ENCODE assay signal across 5 fruit fly cellular contexts in the genomic region with DNA sequence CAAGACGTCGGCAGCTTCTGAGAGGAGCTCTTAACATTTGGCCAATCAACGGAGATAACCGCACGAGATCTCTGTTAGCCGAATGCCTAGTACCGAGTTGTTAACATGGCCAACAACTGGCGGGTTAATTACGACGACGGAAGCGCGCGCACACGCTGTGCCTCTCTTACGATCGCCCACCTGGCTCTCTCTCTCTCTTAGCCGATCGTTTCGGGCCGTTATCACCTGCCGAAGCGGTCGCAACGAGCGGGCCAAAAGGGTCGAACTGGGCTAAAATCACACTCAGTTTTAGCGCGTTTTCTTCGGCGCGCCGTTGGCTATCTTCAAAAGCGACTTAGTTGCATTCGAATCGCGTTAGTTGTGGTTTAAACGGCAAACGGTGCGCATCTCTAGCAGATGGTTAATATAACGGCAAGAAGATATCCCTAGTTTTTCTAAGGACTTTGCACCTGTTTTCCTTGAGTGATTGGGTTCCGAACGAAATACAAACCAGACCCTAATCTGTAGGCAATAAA.
TF ChIP-seq lines count a peak whose summit lies in the region.

A gene (plus strand): TSS at position 345 of the 515 bp plus-strand sequence.

- TF ChIP-seq CTCF in whole organism, embryonic (GFP tag; optimal IDR thresholded peaks at IDR 0.05; lab: Kevin White, UChicago): no peak

TF ChIP-seq in whole organism, adult, 20 proteins besides CTCF, POLR2A, EP300 and RAD21:
- TF ChIP-seq kay (GFP tag; lab: Kevin White, UChicago; ENCODE audit: borderline replicate concordance) (peak; percentile 74), ovo (GFP tag; optimal IDR thresholded peaks at IDR 0.05; lab: Kevin White, UChicago) (no peak)

TF ChIP-seq in whole organism, embryonic, 481 proteins besides CTCF, POLR2A, EP300 and RAD21 (continues in another document):
- TF ChIP-seq Bdp1 (GFP tag; optimal IDR thresholded peaks at IDR 0.05; lab: Kevin White, UChicago) (no peak), CG6689 (GFP tag; IDR thresholded peaks at IDR 0.05; lab: Robert Waterston, UW) (no peak), mam (GFP tag; optimal IDR thresholded peaks at IDR 0.05; lab: Kevin White, UChicago) (no peak), Bgb (GFP tag; IDR thresholded peaks at IDR 0.05; lab: Robert Waterston, UW; ENCODE audit: partially characterized antibody) (0 out of 2 replicates have a peak, but pooled peaks have one; percentile 24), Doc2 (GFP tag; IDR thresholded peaks at IDR 0.05; lab: Robert Waterston, UW) (no peak), CG31441 (GFP tag; IDR thresholded peaks at IDR 0.05; lab: Robert Waterston, UW) (no peak), CHES-1-like (GFP tag; optimal IDR thresholded peaks at IDR 0.05; lab: Kevin White, UChicago) (no peak), otp (GFP tag; IDR thresholded peaks at IDR 0.05; lab: Robert Waterston, UW) (0 out of 3 replicates have a peak, but pooled peaks have one; percentile 6), Trl (optimal IDR thresholded peaks at IDR 0.05; lab: Kevin White, UChicago) (peak; percentile 51 to 54), Trl (GFP tag; optimal IDR thresholded peaks at IDR 0.05; lab: Kevin White, UChicago) (no peak), Deaf1 (tag; optimal IDR thresholded peaks at IDR 0.05; lab: Kevin White, UChicago) (peak; percentile 90), eve (GFP tag; optimal IDR thresholded peaks at IDR 0.05; lab: Kevin White, UChicago) (no peak), sob (GFP tag; IDR thresholded peaks at IDR 0.05; lab: Robert Waterston, UW) (0 out of 2 replicates have a peak, but pooled peaks have one; percentile 9), mirr (GFP tag; optimal IDR thresholded peaks at IDR 0.05; lab: Kevin White, UChicago) (peak; percentile 65), slbo (GFP tag; IDR thresholded peaks at IDR 0.05; lab: Robert Waterston, UW) (no peak), CG3163 (GFP tag; optimal IDR thresholded peaks at IDR 0.05; lab: Kevin White, UChicago) (peak; percentile 79), CG17186 (GFP tag; optimal IDR thresholded peaks at IDR 0.05; lab: Kevin White, UChicago) (no peak), ro (GFP tag; IDR thresholded peaks at IDR 0.05; lab: Robert Waterston, UW) (no peak), ato (GFP tag; IDR thresholded peaks at IDR 0.05; lab: Robert Waterston, UW; ENCODE audit: partially characterized antibody) (0 out of 2 replicates have a peak, but pooled peaks have one; percentile 11)

TF ChIP-seq in whole organism, prepupa, 60 proteins besides CTCF, POLR2A, EP300 and RAD21:
- no peak for TF ChIP-seq Hr38 (GFP tag; optimal IDR thresholded peaks at IDR 0.05; lab: Kevin White, UChicago)
- peak; percentile 78 for TF ChIP-seq dsx (GFP tag; optimal IDR thresholded peaks at IDR 0.05; lab: Kevin White, UChicago; ENCODE audit: poor library complexity, severe bottlenecking)

TF ChIP-seq in whole organism, pupa, 21 proteins besides CTCF, POLR2A, EP300 and RAD21:
- TF ChIP-seq CG13204 (GFP tag; optimal IDR thresholded peaks at IDR 0.05; lab: Kevin White, UChicago) (peak; percentile 49), CG12605 (GFP tag; IDR thresholded peaks at IDR 0.05; lab: Robert Waterston, UW) (no peak), fd96Ca (GFP tag; IDR thresholded peaks at IDR 0.05; lab: Robert Waterston, UW) (no peak), CG9948 (tag; optimal IDR thresholded peaks at IDR 0.05; lab: Kevin White, UChicago) (no peak), CG17806 (tag; optimal IDR thresholded peaks at IDR 0.05; lab: Kevin White, UChicago) (no peak), CG4496 (GFP tag; IDR thresholded peaks at IDR 0.05; lab: Robert Waterston, UW) (peak; percentile 44; the same call in 1 of the 3 replicates), Pif1B (GFP tag; optimal IDR thresholded peaks at IDR 0.05; lab: Kevin White, UChicago) (no peak), Pif1A (GFP tag; optimal IDR thresholded peaks at IDR 0.05; lab: Kevin White, UChicago) (no peak), Snoo (tag; optimal IDR thresholded peaks at IDR 0.05; lab: Kevin White, UChicago) (no peak)

TF ChIP-seq in whole organism, wandering third instar larva, 38 proteins besides CTCF, POLR2A, EP300 and RAD21:
- TF ChIP-seq dl (GFP tag; optimal IDR thresholded peaks at IDR 0.05; lab: Kevin White, UChicago; ENCODE audit: insufficient read depth in 1 of 2, partially characterized antibody in 2 of 2): peak in 1 of 2 experiments; percentile 30
- TF ChIP-seq Myc (optimal IDR thresholded peaks at IDR 0.05; lab: Kevin White, UChicago): no peak
- no peak for TF ChIP-seq Vsx2 (GFP tag; optimal IDR thresholded peaks at IDR 0.05; lab: Kevin White, UChicago; ENCODE audit: partially characterized antibody)
- peak; percentile 45 for TF ChIP-seq Dif (GFP tag; optimal IDR thresholded peaks at IDR 0.05; lab: Kevin White, UChicago; ENCODE audit: partially characterized antibody)
